Fruit fly (Drosophila melanogaster) whole organism, wandering third instar larva: ENCODE results near the gene klu.

ENCODE experiments used
- HLH106 ChIP-seq: fragments of 200-800 bp; optimal IDR thresholded peaks from 3 replicates; lab custom pipeline; 2019; ENCODE audit warnings: missing biosample characterization, mild to moderate bottlenecking, missing genetic modification characterization, moderate library complexity
- Hr78 ChIP-seq: fragments of >200 bp; optimal IDR thresholded peaks from 2 replicates; lab custom pipeline; 2017; ENCODE audit warnings: missing biosample characterization, missing genetic modification characterization
- Hr83 ChIP-seq: fragments of 200-300 bp; sonication (Bioruptor generic); optimal IDR thresholded peaks from 2 replicates; lab custom pipeline; 2016; ENCODE audit warnings: missing biosample characterization, mild to moderate bottlenecking, missing genetic modification characterization, moderate library complexity; ENCODE audit not compliant: poor library complexity, severe bottlenecking
- OdsH ChIP-seq: fragments of 200-800 bp; sonication (Bioruptor generic); optimal IDR thresholded peaks from 2 replicates; lab custom pipeline; 2016; ENCODE audit warnings: missing biosample characterization, mild to moderate bottlenecking, missing genetic modification characterization
- dsf ChIP-seq: sonication (Bioruptor generic); optimal IDR thresholded peaks from 2 replicates; lab custom pipeline; 2016; ENCODE audit warnings: missing biosample characterization, missing genetic modification characterization, borderline replicate concordance
- ey ChIP-seq: fragments of 200-800 bp; sonication (Bioruptor generic); optimal IDR thresholded peaks from 2 replicates; lab custom pipeline; 2016; ENCODE audit warnings: missing biosample characterization, missing genetic modification characterization
- fru ChIP-seq: fragments of 200-800 bp; sonication (Bioruptor generic); optimal IDR thresholded peaks from 3 replicates; lab custom pipeline; 2016; ENCODE audit warnings: missing biosample characterization, mild to moderate bottlenecking, missing genetic modification characterization
- pan ChIP-seq: fragments of >200 bp; optimal IDR thresholded peaks from 2 replicates; lab custom pipeline; 2017
- sage ChIP-seq: fragments of 200-800 bp; sonication (Bioruptor generic); optimal IDR thresholded peaks from 2 replicates; lab custom pipeline; 2016; ENCODE audit warnings: missing biosample characterization, mild to moderate bottlenecking, missing genetic modification characterization

DNA sequence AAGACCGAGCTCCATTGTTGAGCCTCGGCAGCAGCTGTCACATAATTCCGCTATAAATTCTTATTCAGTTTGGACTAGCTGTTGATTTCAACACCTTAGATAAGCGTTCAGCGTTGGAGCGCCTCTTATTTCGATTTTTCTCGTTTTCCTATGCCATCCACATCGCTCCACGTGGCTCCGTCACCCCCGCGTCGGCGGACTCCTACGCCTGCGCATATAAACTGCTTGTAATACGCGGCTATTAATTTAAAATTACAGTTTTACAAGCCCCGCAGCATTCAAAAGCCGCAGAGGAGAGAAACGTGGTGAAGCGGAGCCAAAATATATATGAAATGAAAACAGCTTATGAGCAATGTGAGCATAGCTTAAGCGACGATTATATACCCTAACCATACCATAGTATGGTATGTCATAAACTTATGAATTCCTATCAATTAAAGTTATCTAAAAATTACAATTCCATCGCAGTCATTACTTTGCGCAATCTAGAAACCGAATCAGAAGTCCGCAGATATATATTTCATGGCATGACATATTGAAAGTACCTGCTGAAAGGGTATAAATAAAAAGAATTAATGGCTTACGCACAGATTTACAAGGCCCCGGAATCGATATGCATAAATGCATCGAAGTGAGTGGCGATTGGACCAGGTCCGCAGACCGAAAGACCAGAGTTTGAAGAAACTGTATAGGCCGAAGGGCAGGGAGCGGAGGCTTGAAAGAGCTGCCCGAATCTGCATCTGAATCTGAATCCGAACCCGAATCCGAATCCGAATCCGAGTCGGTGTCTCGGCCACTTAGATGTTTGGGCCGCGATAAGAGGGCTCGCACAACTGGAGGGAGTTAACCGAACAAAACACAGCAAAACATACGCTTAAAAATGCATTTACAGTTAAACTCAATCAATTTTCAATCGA, 43.0 kb downstream of the klu start:
- TF ChIP-seq Hr83 (GFP tag; lab: Kevin White, UChicago) (no peak), HLH106 (peak; percentile 64), OdsH (GFP tag; lab: Kevin White, UChicago) (peak; percentile 47), fru (GFP tag; lab: Kevin White, UChicago) (peak; percentile 74), pan (no peak), dsf (GFP tag; lab: Kevin White, UChicago) (no peak), sage (no peak), ey (GFP tag; lab: Kevin White, UChicago) (peak; percentile 61), Hr78 (GFP tag; lab: Kevin White, UChicago) (no peak)
